Worm (Caenorhabditis elegans) whole organism, mixed stage, embryonic: ENCODE results near the gene sfxn-1.4.

Source experiments
- nhr-237 ChIP-seq: fragments of 150-350 bp; optimal IDR thresholded peaks from 2 replicates; lab custom pipeline; 2014; ENCODE audit warnings: missing biosample characterization, missing genetic modification characterization
- unc-39 ChIP-seq: fragments of 150-350 bp; optimal IDR thresholded peaks from 2 replicates; lab custom pipeline; 2014; ENCODE audit warnings: missing biosample characterization, missing genetic modification characterization

- TF ChIP-seq nhr-237 (tag; lab: Kevin White, UChicago) (no peak), unc-39 (tag; lab: Kevin White, UChicago) (no peak)
These were observed 43.3 kb upstream of the sfxn-1.4 start for ce11 chrII:11724362-11724761.
